Fruit fly (Drosophila melanogaster) whole organism, prepupa: ENCODE results near the gene CG15408.

ENCODE experiments used
- CG11294 ChIP-seq: fragments of 200-800 bp; sonication (Bioruptor generic); IDR thresholded peaks from 2 replicates; pipeline ENCODE4 v1.3.6; 2022; ENCODE audit warnings: missing biosample characterization, missing genetic modification characterization
- CG11762 ChIP-seq: fragments of 200-800 bp; sonication (Bioruptor generic); optimal IDR thresholded peaks from 3 replicates; lab custom pipeline; 2016; ENCODE audit warnings: missing biosample characterization, missing genetic modification characterization; ENCODE audit not compliant: insufficient read depth
- CG15336 ChIP-seq: fragments of 200-800 bp; sonication (Bioruptor generic); IDR thresholded peaks from 2 replicates; pipeline ENCODE4 v1.3.6; 2022; ENCODE audit warnings: missing biosample characterization, missing genetic modification characterization
- CG1621 ChIP-seq: fragments of 200-800 bp; sonication (Bioruptor generic); optimal IDR thresholded peaks from 3 replicates; lab custom pipeline; 2018; ENCODE audit warnings: missing biosample characterization, mild to moderate bottlenecking, missing genetic modification characterization
- CG3032 ChIP-seq: fragments of 200-800 bp; optimal IDR thresholded peaks from 2 replicates; lab custom pipeline; 2019; ENCODE audit warnings: missing biosample characterization, mild to moderate bottlenecking, missing genetic modification characterization, moderate library complexity
- CG31627 ChIP-seq: fragments of 200-800 bp; sonication (Bioruptor generic); optimal IDR thresholded peaks from 3 replicates; lab custom pipeline; 2016; ENCODE audit warnings: missing biosample characterization, missing genetic modification characterization
- CG32006 ChIP-seq: fragments of 200-800 bp; sonication (Bioruptor generic); optimal IDR thresholded peaks from 3 replicates; lab custom pipeline; 2017; ENCODE audit warnings: missing biosample characterization, mild to moderate bottlenecking, missing genetic modification characterization
- CG34406 ChIP-seq: fragments of 200-800 bp; sonication (Bioruptor generic); optimal IDR thresholded peaks from 3 replicates; lab custom pipeline; 2016; ENCODE audit warnings: missing biosample characterization, missing genetic modification characterization
- CG3919 ChIP-seq: fragments of 200-800 bp; sonication (Bioruptor generic); optimal IDR thresholded peaks from 3 replicates; lab custom pipeline; 2016; ENCODE audit warnings: missing biosample characterization, missing genetic modification characterization
- CG6163 ChIP-seq: fragments of 200-800 bp; sonication (Bioruptor generic); IDR thresholded peaks from 3 replicates; pipeline ENCODE4 v1.3.6; 2022; ENCODE audit warnings: missing biosample characterization, missing genetic modification characterization
- CG6808 ChIP-seq: fragments of 200-800 bp; sonication (Bioruptor generic); optimal IDR thresholded peaks from 3 replicates; lab custom pipeline; 2017; ENCODE audit warnings: missing biosample characterization, missing genetic modification characterization, mild to moderate bottlenecking, moderate library complexity, missing genetic modification reagents
- CG6854 ChIP-seq: fragments of 200-800 bp; sonication (Bioruptor generic); optimal IDR thresholded peaks from 2 replicates; lab custom pipeline; 2017; ENCODE audit warnings: missing biosample characterization, mild to moderate bottlenecking, missing genetic modification characterization
- CG7368 ChIP-seq: fragments of 200-800 bp; sonication (Bioruptor generic); optimal IDR thresholded peaks from 3 replicates; lab custom pipeline; 2016; ENCODE audit warnings: missing biosample characterization, missing genetic modification characterization
- CG8319 ChIP-seq: fragments of 200-800 bp; sonication (Bioruptor generic); optimal IDR thresholded peaks from 3 replicates; lab custom pipeline; 2016; ENCODE audit warnings: missing biosample characterization, missing genetic modification characterization
- CG9139 ChIP-seq: fragments of 200-800 bp; sonication (Bioruptor generic); optimal IDR thresholded peaks from 3 replicates; lab custom pipeline; 2017; ENCODE audit warnings: missing biosample characterization, mild to moderate bottlenecking, missing genetic modification characterization
- Eip75B ChIP-seq: fragments of 200-800 bp; sonication (Bioruptor generic); optimal IDR thresholded peaks from 3 replicates; lab custom pipeline; 2016; ENCODE audit warnings: missing biosample characterization, missing genetic modification characterization
- Eip78C ChIP-seq: fragments of 200-800 bp; sonication (Bioruptor generic); peaks from one replicate; lab custom pipeline; 2016; ENCODE audit warnings: missing biosample characterization, missing genetic modification characterization
- Ets21C ChIP-seq: fragments of 200-800 bp; sonication (Bioruptor generic); optimal IDR thresholded peaks from 3 replicates; lab custom pipeline; 2016; ENCODE audit warnings: missing biosample characterization, missing genetic modification characterization
- Ets96B ChIP-seq: fragments of 200-800 bp; optimal IDR thresholded peaks from 2 replicates; lab custom pipeline; 2019; ENCODE audit warnings: missing biosample characterization, mild to moderate bottlenecking, missing genetic modification characterization, moderate library complexity
- Gug ChIP-seq: fragments of 200-800 bp; sonication (Bioruptor generic); IDR thresholded peaks from 2 replicates; pipeline ENCODE4 v1.3.6; 2022; ENCODE audit warnings: missing biosample characterization, missing genetic modification characterization
- Hr38 ChIP-seq: sonication (Bioruptor generic); optimal IDR thresholded peaks from 2 replicates; lab custom pipeline; 2016; ENCODE audit warnings: missing biosample characterization, missing genetic modification characterization
- Hr39 ChIP-seq: fragments of 200-800 bp; sonication (Bioruptor generic); optimal IDR thresholded peaks from 2 replicates; lab custom pipeline; 2016; ENCODE audit warnings: missing biosample characterization, missing genetic modification characterization
- Lpt ChIP-seq: fragments of 200-800 bp; sonication (Bioruptor generic); optimal IDR thresholded peaks from 3 replicates; lab custom pipeline; 2016; ENCODE audit warnings: missing biosample characterization, missing genetic modification characterization
- Met ChIP-seq: fragments of 200-800 bp; sonication (Bioruptor generic); optimal IDR thresholded peaks from 3 replicates; lab custom pipeline; 2016; ENCODE audit warnings: missing biosample characterization, missing genetic modification characterization
- OdsH ChIP-seq: fragments of 200-800 bp; sonication (Bioruptor generic); optimal IDR thresholded peaks from 3 replicates; lab custom pipeline; 2016; ENCODE audit warnings: missing biosample characterization, missing genetic modification characterization
- Smox ChIP-seq: fragments of 200-800 bp; sonication (Bioruptor generic); optimal IDR thresholded peaks from 3 replicates; lab custom pipeline; 2016; ENCODE audit warnings: missing biosample characterization, missing genetic modification characterization
- Sox102F ChIP-seq: fragments of 200-800 bp; sonication (Bioruptor generic); optimal IDR thresholded peaks from 2 replicates; lab custom pipeline; 2016; ENCODE audit warnings: missing biosample characterization, mild to moderate bottlenecking, missing genetic modification characterization
- Sox14 ChIP-seq: fragments of 200-800 bp; sonication (Bioruptor generic); optimal IDR thresholded peaks from 3 replicates; lab custom pipeline; 2016; ENCODE audit warnings: missing biosample characterization, missing genetic modification characterization
- Sox15 ChIP-seq: fragments of 200-800 bp; sonication (Bioruptor generic); optimal IDR thresholded peaks from 3 replicates; lab custom pipeline; 2016; ENCODE audit warnings: missing biosample characterization, missing genetic modification characterization
- achi ChIP-seq: fragments of 200-800 bp; sonication (Bioruptor generic); optimal IDR thresholded peaks from 3 replicates; lab custom pipeline; 2016; ENCODE audit warnings: missing biosample characterization, missing genetic modification characterization
- acj6 ChIP-seq: fragments of 200-800 bp; sonication (Bioruptor generic); optimal IDR thresholded peaks from 3 replicates; lab custom pipeline; 2016; ENCODE audit warnings: missing biosample characterization, missing genetic modification characterization
- dsx ChIP-seq: fragments of 200-800 bp; optimal IDR thresholded peaks from 3 replicates; lab custom pipeline; 2019; ENCODE audit warnings: missing biosample characterization, mild to moderate bottlenecking, missing genetic modification characterization, moderate library complexity; ENCODE audit not compliant: poor library complexity, severe bottlenecking
- eg ChIP-seq: fragments of 200-800 bp; sonication (Bioruptor generic); IDR thresholded peaks from 3 replicates; pipeline ENCODE4 v1.3.6; 2022; ENCODE audit warnings: missing biosample characterization, missing genetic modification characterization
- esn ChIP-seq: fragments of 200-800 bp; sonication (Bioruptor generic); optimal IDR thresholded peaks from 2 replicates; lab custom pipeline; 2016; ENCODE audit warnings: missing biosample characterization, mild to moderate bottlenecking, missing genetic modification characterization, moderate library complexity
- fd59A ChIP-seq: fragments of 200-800 bp; sonication (Bioruptor generic); optimal IDR thresholded peaks from 2 replicates; lab custom pipeline; 2017; ENCODE audit warnings: missing biosample characterization, mild to moderate bottlenecking, missing genetic modification characterization, missing genetic modification reagents
- fd85E ChIP-seq: fragments of 200-800 bp; sonication (Bioruptor generic); optimal IDR thresholded peaks from 3 replicates; lab custom pipeline; 2016; ENCODE audit warnings: missing biosample characterization, missing genetic modification characterization
- fkh ChIP-seq: fragments of 200-800 bp; sonication (Bioruptor generic); optimal IDR thresholded peaks from 3 replicates; lab custom pipeline; 2017; ENCODE audit warnings: missing biosample characterization, mild to moderate bottlenecking, missing genetic modification characterization, moderate library complexity
- net ChIP-seq: fragments of 200-800 bp; sonication (Bioruptor generic); optimal IDR thresholded peaks from 3 replicates; lab custom pipeline; 2016; ENCODE audit warnings: missing biosample characterization, missing genetic modification characterization
- pdm3 ChIP-seq: fragments of 200-800 bp; sonication (Bioruptor generic); optimal IDR thresholded peaks from 3 replicates; lab custom pipeline; 2016; ENCODE audit warnings: missing biosample characterization, missing genetic modification characterization
- salr ChIP-seq, 2 experiments: fragments of 200-800 bp; sonication (Bioruptor generic); optimal IDR thresholded peaks; 3 replicates each; lab custom pipeline; 2016 to 2018; ENCODE audit warnings: missing biosample characterization in 2 of 2, missing genetic modification characterization in 2 of 2, mild to moderate bottlenecking in 1 of 2
- ss ChIP-seq, 2 experiments: fragments of 200-800 bp; sonication (Bioruptor generic); optimal IDR thresholded peaks; 2 replicates in 1 of 2; 3 replicates in 1 of 2; lab custom pipeline; 2017 to 2018; ENCODE audit warnings: mild to moderate bottlenecking in 2 of 2, missing biosample characterization in 2 of 2, missing genetic modification characterization in 2 of 2, moderate library complexity in 1 of 2
- svp ChIP-seq: fragments of 200-800 bp; sonication (Bioruptor generic); peaks from one replicate; lab custom pipeline; 2016; ENCODE audit warnings: missing biosample characterization, missing genetic modification characterization
- topi ChIP-seq: fragments of 200-800 bp; sonication (Bioruptor generic); optimal IDR thresholded peaks from 3 replicates; lab custom pipeline; 2016; ENCODE audit warnings: missing biosample characterization, missing genetic modification characterization

The CG15408 gene

dm6 chr2L:3341231-3341935 lies 8.8 kb downstream of the CG15408 start (continued):
- no peak for TF ChIP-seq Lpt
- no peak; the same call in 2 of the 3 replicates for TF ChIP-seq eg
- peak; percentile 51 for TF ChIP-seq Hr39
- peak; percentile 49 for TF ChIP-seq CG32006 (GFP tag; lab: Kevin White, UChicago)
- TF ChIP-seq CG15336, result peak; percentile 65; the same call in 1 of the 2 replicates
- peak; percentile 94 for TF ChIP-seq esn (GFP tag; lab: Kevin White, UChicago)
- TF ChIP-seq salr (GFP tag; optimal IDR thresholded peaks at IDR 0.05; lab: Kevin White, UChicago), result peak in 1 of 2 experiments; percentile 21
- TF ChIP-seq CG9139 (GFP tag; lab: Kevin White, UChicago), result no peak
- TF ChIP-seq achi (GFP tag; lab: Kevin White, UChicago), result peak; percentile 57
- TF ChIP-seq ss (GFP tag; optimal IDR thresholded peaks at IDR 0.05; lab: Kevin White, UChicago), result no peak
- TF ChIP-seq OdsH, result peak; percentile 81
- TF ChIP-seq CG6163, result peak; percentile 48; the same call in 1 of the 3 replicates
- TF ChIP-seq CG6808, result no peak
- TF ChIP-seq CG31627 (GFP tag; lab: Kevin White, UChicago), result peak; percentile 69
- TF ChIP-seq CG8319 (GFP tag; lab: Kevin White, UChicago), result peak; percentile 6
- peak; percentile 69 for TF ChIP-seq CG34406 (GFP tag; lab: Kevin White, UChicago)
- TF ChIP-seq Eip78C (GFP tag; lab: Kevin White, UChicago), result peak; percentile 65

dm6 chr2L:3342369-3342768 lies 9.8 kb downstream of the CG15408 start:
- TF ChIP-seq CG6854 (GFP tag; lab: Kevin White, UChicago), result peak; percentile 1
- TF ChIP-seq svp, result peak; percentile 60
- TF ChIP-seq CG15336, result no peak
- no peak for TF ChIP-seq Gug (GFP tag; lab: Robert Waterston, UW)
- TF ChIP-seq Smox (GFP tag; lab: Kevin White, UChicago), result no peak
- TF ChIP-seq pdm3, result no peak
- TF ChIP-seq ss (GFP tag; optimal IDR thresholded peaks at IDR 0.05; lab: Kevin White, UChicago), result no peak
- TF ChIP-seq Sox14 (GFP tag; lab: Kevin White, UChicago), result no peak
- TF ChIP-seq esn (GFP tag; lab: Kevin White, UChicago), result no peak
- TF ChIP-seq, all 60 proteins: peak for 2

dm6 chr2L:3345763-3346482 lies 13.3 kb downstream of the CG15408 start:
- TF ChIP-seq Sox102F (GFP tag; lab: Kevin White, UChicago) (peak; percentile 91), ss (GFP tag; optimal IDR thresholded peaks at IDR 0.05; lab: Kevin White, UChicago) (peak in 1 of 2 experiments; percentile 23), CG32006 (GFP tag; lab: Kevin White, UChicago) (peak; percentile 84), acj6 (peak; percentile 84), Eip75B (GFP tag; lab: Kevin White, UChicago) (peak; percentile 89), salr (GFP tag; optimal IDR thresholded peaks at IDR 0.05; lab: Kevin White, UChicago) (peak; percentile 41 to 81), CG9139 (GFP tag; lab: Kevin White, UChicago) (peak; percentile 32), Hr38 (GFP tag; lab: Kevin White, UChicago) (no peak), Ets21C (GFP tag; lab: Kevin White, UChicago) (peak; percentile 80), Ets96B (tag; lab: Kevin White, UChicago) (peak; percentile 79), svp (peak; percentile 96), fd85E (GFP tag; lab: Kevin White, UChicago) (peak; percentile 60), Sox14 (GFP tag; lab: Kevin White, UChicago) (peak; percentile 92), fkh (peak; percentile 62), OdsH (peak; percentile 83), Gug (GFP tag; lab: Robert Waterston, UW) (peak; percentile 82), CG1621 (peak; percentile 41), CG11294 (GFP tag; lab: Robert Waterston, UW) (peak; percentile 41; the same call in 1 of the 2 replicates), CG3032 (peak; percentile 73), Hr39 (peak; percentile 91), Met (peak; percentile 93), net (GFP tag; lab: Kevin White, UChicago) (peak; percentile 75), achi (GFP tag; lab: Kevin White, UChicago) (peak; percentile 78), CG11762 (GFP tag; lab: Kevin White, UChicago) (peak; percentile 61), Eip78C (GFP tag; lab: Kevin White, UChicago) (peak; percentile 97), CG3919 (GFP tag; lab: Kevin White, UChicago) (peak; percentile 88), fd59A (GFP tag; lab: Kevin White, UChicago) (peak; percentile 58), Sox15 (peak; percentile 46), topi (GFP tag; lab: Kevin White, UChicago) (peak; percentile 90), CG7368 (GFP tag; lab: Kevin White, UChicago) (peak; percentile 63), Lpt (peak; percentile 80), dsx (GFP tag; lab: Kevin White, UChicago) (peak; percentile 71)
